Worm (Caenorhabditis elegans): ENCODE results near the gene C38D4.10.
"Not testable (repeated sequence)": the region's sequence is repeated elsewhere in the genome, so short reads cannot be mapped to it uniquely, and the experiment has no call there.

Gene C38D4.10

DNA sequence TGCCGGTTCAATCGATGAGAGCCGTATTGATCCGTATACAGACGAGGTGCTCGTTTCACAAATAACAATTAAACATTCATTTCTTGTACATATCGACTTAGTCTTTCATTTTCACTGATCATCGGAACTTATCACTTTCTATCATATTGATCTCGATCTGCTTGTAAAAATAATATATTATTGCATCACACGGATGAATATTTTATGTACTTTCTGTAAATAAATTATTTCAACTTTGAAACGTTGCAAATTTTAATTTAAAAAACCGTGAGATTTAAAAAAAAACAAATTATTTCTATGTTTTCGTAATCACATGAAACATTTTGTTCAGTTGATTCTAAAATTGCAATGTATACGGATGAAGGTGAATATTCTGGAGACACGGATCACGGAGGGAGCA lies 39.7 kb upstream of the C38D4.10 start, which contains the start of gene twk-6:
Gene twk-6 (plus strand): TSS at position 301 of the 400 bp plus-strand sequence.
- not testable (repeated sequence) for TF ChIP-seq nhr-25 (tag; optimal IDR thresholded peaks at IDR 0.05; ENCODE audit: borderline replicate concordance, insufficient read depth); nhr-28 (tag; optimal IDR thresholded peaks at IDR 0.05); mxl-2 (GFP tag; conservative IDR thresholded peaks at IDR 0.05)

DNA sequence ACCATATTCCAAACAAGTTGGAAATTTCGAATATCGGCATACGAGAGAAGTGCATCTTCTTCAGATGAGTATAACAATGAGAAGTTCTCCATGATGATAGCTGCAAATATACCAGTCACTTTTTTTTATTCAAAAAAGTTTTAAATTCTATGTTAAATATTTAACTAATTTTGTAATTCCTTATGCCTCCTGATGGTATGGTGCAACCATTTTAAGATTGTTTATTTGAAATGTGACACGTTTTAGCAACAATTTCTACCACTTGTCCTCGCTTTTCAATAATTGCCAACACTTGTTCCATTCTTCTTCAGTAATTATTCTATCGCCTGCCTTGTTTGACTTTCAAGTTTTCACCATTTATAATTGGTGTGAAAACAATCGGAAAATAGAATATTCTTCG lies 36.4 kb upstream of the C38D4.10 start, which contains the start of gene F17C8.6:
Gene F17C8.6 (minus strand): TSS at position 101 of the 400 bp plus-strand sequence.
- TF ChIP-seq dve-1 (tag; optimal IDR thresholded peaks at IDR 0.05; ENCODE audit: insufficient read depth), result no peak
- TF ChIP-seq hlh-30 (tag; optimal IDR thresholded peaks at IDR 0.05; ENCODE audit: insufficient read depth), result no peak
- TF ChIP-seq lin-1 (GFP tag; IDR thresholded peaks at IDR 0.05), result no peak
- TF ChIP-seq ceh-32 (tag; optimal IDR thresholded peaks at IDR 0.05; ENCODE audit: poor library complexity), result no peak
- no peak for TF ChIP-seq T20F7.1 (GFP tag; optimal IDR thresholded peaks at IDR 0.05)
- TF ChIP-seq zfp-2 (tag; optimal IDR thresholded peaks at IDR 0.05), result no peak
- no peak for TF ChIP-seq nhr-6 (tag; optimal IDR thresholded peaks at IDR 0.05)
- TF ChIP-seq tra-1 (GFP tag; IDR thresholded peaks at IDR 0.05), result no peak
- TF ChIP-seq hif-1 (tag; optimal IDR thresholded peaks at IDR 0.05), result no peak
- no peak for TF ChIP-seq F49E8.2 (tag; optimal IDR thresholded peaks at IDR 0.05; ENCODE audit: borderline replicate concordance)
- no peak for TF ChIP-seq nhr-11 (tag; optimal IDR thresholded peaks at IDR 0.05)
- TF ChIP-seq zfp-3 (GFP tag; conservative IDR thresholded peaks at IDR 0.05), result no peak
- no peak for TF ChIP-seq daf-12 (tag; optimal IDR thresholded peaks at IDR 0.05)
- TF ChIP-seq daf-8 (GFP tag; IDR thresholded peaks at IDR 0.05), result no peak
- no peak for TF ChIP-seq jun-1 (tag; optimal IDR thresholded peaks at IDR 0.05)
- TF ChIP-seq nhr-76 (tag; optimal IDR thresholded peaks at IDR 0.05), result no peak
- no peak for TF ChIP-seq cey-2 (tag; optimal IDR thresholded peaks at IDR 0.05; ENCODE audit: borderline replicate concordance, insufficient read depth)
- TF ChIP-seq saeg-2 (GFP tag; IDR thresholded peaks at IDR 0.05), result no peak

DNA sequence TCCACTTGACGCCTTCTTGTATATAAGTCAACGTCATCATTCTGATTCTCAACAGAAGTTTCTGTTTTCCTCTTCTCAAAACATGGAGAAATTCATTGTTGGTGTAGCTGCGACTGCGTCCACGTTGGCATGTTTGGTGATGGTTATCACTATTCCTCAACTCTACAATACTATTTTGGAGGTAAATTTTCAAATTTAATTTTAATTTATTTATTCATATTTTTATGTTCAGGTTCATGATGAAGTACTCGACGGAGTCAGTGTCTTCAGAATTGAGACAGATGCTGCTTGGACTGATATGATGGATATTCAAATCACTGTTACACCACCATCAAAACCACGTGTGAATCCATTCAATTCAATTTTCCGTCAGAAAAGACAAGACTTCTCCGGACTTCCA lies 34.2 kb upstream of the C38D4.10 start, which contains the start of gene col-89:
Gene col-89 (plus strand): TSS at position 19 of the 400 bp plus-strand sequence.
- TF ChIP-seq ceh-44 (GFP tag; IDR thresholded peaks at IDR 0.05) (no peak), unc-62 (GFP tag; optimal IDR thresholded peaks at IDR 0.05 in 1 of 2) (peak in 1 of 2 experiments; percentile 94), unc-62 (tag; optimal IDR thresholded peaks at IDR 0.05) (no peak), hif-1 (tag; optimal IDR thresholded peaks at IDR 0.05) (no peak)

DNA sequence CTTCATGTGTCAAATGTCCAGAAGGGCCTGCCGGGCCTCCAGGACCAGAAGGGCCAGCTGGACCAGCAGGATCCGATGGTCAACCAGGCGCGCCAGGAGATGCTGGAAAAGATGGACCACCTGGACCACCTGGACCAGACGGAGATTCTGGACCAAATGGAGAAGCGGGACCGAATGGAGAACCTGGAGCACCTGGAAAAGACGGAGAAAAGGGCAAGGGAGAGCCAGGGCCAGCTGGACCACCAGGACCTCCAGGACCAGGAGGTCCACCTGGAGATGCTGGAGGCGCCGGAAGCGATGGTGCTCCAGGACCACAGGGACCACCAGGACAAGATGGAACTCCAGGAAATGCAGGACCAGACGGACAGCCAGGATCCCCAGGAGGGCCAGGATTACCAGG lies 33.7 kb upstream of the C38D4.10 start:
- TF ChIP-seq set-16 (GFP tag; IDR thresholded peaks at IDR 0.05) (peak; percentile 96), ces-1 (GFP tag; optimal IDR thresholded peaks at IDR 0.05) (no peak), unc-62 (GFP tag; optimal IDR thresholded peaks at IDR 0.05 in 1 of 2) (peak in 1 of 2 experiments; percentile 73), unc-62 (tag; optimal IDR thresholded peaks at IDR 0.05) (no peak)

DNA sequence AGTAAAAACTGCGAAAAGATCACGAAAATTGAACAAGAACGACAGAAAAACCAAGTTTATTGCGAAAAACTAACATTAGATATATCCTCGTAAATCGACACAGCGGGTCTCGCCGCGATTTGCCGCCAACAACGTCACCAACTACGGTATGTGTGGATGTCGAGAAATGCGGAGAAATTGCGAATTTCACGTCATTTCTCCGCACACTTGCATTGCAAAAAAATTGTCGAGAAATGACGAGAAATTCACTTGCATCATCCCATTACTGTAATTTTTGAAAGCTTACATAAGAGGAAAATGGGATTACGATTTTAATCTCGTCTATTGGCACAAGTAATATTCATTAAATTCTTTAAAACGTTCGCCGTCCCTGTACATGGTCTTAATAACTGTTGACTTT lies 29.8 kb upstream of the C38D4.10 start:
- TF ChIP-seq ceh-20 (GFP tag; IDR thresholded peaks at IDR 0.05) (peak; percentile 82), mdt-29 (GFP tag; IDR thresholded peaks at IDR 0.05) (0 out of 2 replicates have a peak, but pooled peaks have one; percentile 8), dmd-6 (GFP tag; IDR thresholded peaks at IDR 0.05) (peak; percentile 35), snpc-1.2 (GFP tag; IDR thresholded peaks at IDR 0.05) (0 out of 2 replicates have a peak, but pooled peaks have one; percentile 39), arid-1 (GFP tag; conservative IDR thresholded peaks at IDR 0.05) (peak; percentile 65), zfp-3 (GFP tag; conservative IDR thresholded peaks at IDR 0.05) (0 out of 2 replicates have a peak, but pooled peaks have one; percentile 60), nhr-42 (GFP tag; IDR thresholded peaks at IDR 0.05) (0 out of 2 replicates have a peak, but pooled peaks have one; percentile 19), Y48G9A.11 (GFP tag; IDR thresholded peaks at IDR 0.05) (0 out of 2 replicates have a peak, but pooled peaks have one; percentile 32), ctbp-1 (GFP tag; IDR thresholded peaks at IDR 0.05) (peak; percentile 67), T26A8.4 (GFP tag; IDR thresholded peaks at IDR 0.05) (peak; percentile 77), lin-38 (GFP tag; IDR thresholded peaks at IDR 0.05) (peak; percentile 84), hmg-1.1 (GFP tag; IDR thresholded peaks at IDR 0.05) (peak; percentile 75), lin-29 (GFP tag; IDR thresholded peaks at IDR 0.05) (peak; percentile 82), lsy-2 (tag; optimal IDR thresholded peaks at IDR 0.05) (peak in 1 of 2 experiments; percentile 38)
